Worm (Caenorhabditis elegans) whole organism, early embryonic: ENCODE results near the gene zig-4.

Source experiments
- ama-1 ChIP-seq: fragments of 150-350 bp; optimal IDR thresholded peaks from 2 replicates; lab custom pipeline; 2014
- ceh-36 ChIP-seq: sonication (generic microtip); optimal IDR thresholded peaks from 2 replicates; lab custom pipeline; 2016; ENCODE audit warnings: missing genetic modification characterization, inconsistent platforms, missing compliant biosample characterization
- flt-1 ChIP-seq: fragments of 200-800 bp; sonication (Bioruptor generic); IDR thresholded peaks from 2 replicates; pipeline ENCODE4 v1.3.6; 2022; ENCODE audit warnings: missing genetic modification characterization, missing compliant biosample characterization
- sea-1 ChIP-seq: fragments of 200-800 bp; sonication (Bioruptor generic); conservative IDR thresholded peaks from 2 replicates; pipeline ENCODE4 v1.3.6; 2022; ENCODE audit warnings: missing genetic modification characterization, missing compliant biosample characterization
- tbx-11 ChIP-seq: fragments of 200-800 bp; sonication (Bioruptor generic); IDR thresholded peaks from 2 replicates; pipeline ENCODE4 v1.3.6; 2022; ENCODE audit warnings: missing genetic modification characterization, missing compliant biosample characterization
- tbx-37 ChIP-seq: fragments of 200-800 bp; sonication (Bioruptor generic); conservative IDR thresholded peaks from 2 replicates; pipeline ENCODE4 v1.3.6; 2022; ENCODE audit warnings: missing genetic modification reagents, missing genetic modification characterization, missing compliant biosample characterization
- tra-4 ChIP-seq: sonication (generic microtip); optimal IDR thresholded peaks from 2 replicates; lab custom pipeline; 2017; ENCODE audit warnings: missing genetic modification characterization, missing compliant biosample characterization

ce11 chrX:7958203-7958602, 33.0 kb downstream of the zig-4 start, which contains the start of gene sfxn-2:
- no peak for TF ChIP-seq ama-1 (lab: Kevin White, UChicago)
- TF ChIP-seq tra-4: no peak
- no peak for TF ChIP-seq sea-1
- no peak for TF ChIP-seq flt-1 (GFP tag; lab: Robert Waterston, UW)
- TF ChIP-seq tbx-11 (GFP tag; lab: Robert Waterston, UW): no peak
- TF ChIP-seq ceh-36: no peak
- no peak for TF ChIP-seq tbx-37 (GFP tag; lab: Robert Waterston, UW)
